Fruit fly (Drosophila melanogaster) whole organism: ENCODE data around the gene Mlc1.

Experiments
- CG8478 ChIP-seq: fragments of >200 bp; optimal IDR thresholded peaks from 2 replicates; lab custom pipeline; 2018; ENCODE audit warnings: inconsistent platforms
- Dll ChIP-seq: fragments of >200 bp; optimal IDR thresholded peaks from 2 replicates; lab custom pipeline; 2017
- pan ChIP-seq: fragments of >200 bp; optimal IDR thresholded peaks from 2 replicates; lab custom pipeline; 2017
- psq ChIP-seq: fragments of >200 bp; optimal IDR thresholded peaks from 2 replicates; lab custom pipeline; 2017
- usp ChIP-seq: fragments of >200 bp; optimal IDR thresholded peaks from 2 replicates; lab custom pipeline; 2017; ENCODE audit warnings: missing biosample characterization, missing genetic modification characterization, mixed read lengths

dm6 chr3R:27610622-27611021, 49.4 kb downstream of the Mlc1 start:
- TF ChIP-seq Dll (lab: Kevin White, UChicago) (no peak), pan (lab: Kevin White, UChicago) (no peak), usp (GFP tag; lab: Kevin White, UChicago) (no peak), CG8478 (lab: Kevin White, UChicago) (no peak), psq (lab: Kevin White, UChicago) (no peak)
